Fruit fly (Drosophila melanogaster) whole organism, embryonic: ENCODE data around the gene Trxr2.

ENCODE experiments used
- Adf1 ChIP-seq: fragments of 200-800 bp; sonication (Bioruptor generic); IDR thresholded peaks from 2 replicates; pipeline ENCODE4 v1.3.6; 2022; ENCODE audit warnings: missing biosample characterization, missing genetic modification characterization
- BEAF-32 ChIP-seq: fragments of 200-800 bp; sonication (Bioruptor generic); optimal IDR thresholded peaks from 3 replicates; lab custom pipeline; 2017; ENCODE audit warnings: missing biosample characterization, missing genetic modification characterization, mild to moderate bottlenecking, moderate library complexity, missing genetic modification reagents
- CG10979 ChIP-seq: fragments of 200-800 bp; sonication (Bioruptor generic); optimal IDR thresholded peaks from 2 replicates; lab custom pipeline; 2018; ENCODE audit warnings: missing biosample characterization, mild to moderate bottlenecking, missing genetic modification characterization, moderate library complexity
- CG11085 ChIP-seq: fragments of 200-800 bp; sonication (Bioruptor generic); IDR thresholded peaks from 2 replicates; pipeline ENCODE4 v1.3.6; 2022; ENCODE audit warnings: missing biosample characterization, missing genetic modification characterization
- CG12071 ChIP-seq: fragments of 200-800 bp; sonication (Bioruptor generic); optimal IDR thresholded peaks from 3 replicates; lab custom pipeline; 2018; ENCODE audit warnings: missing biosample characterization, mild to moderate bottlenecking, missing genetic modification characterization
- CG12219 ChIP-seq: fragments of 200-800 bp; sonication (Bioruptor generic); optimal IDR thresholded peaks from 3 replicates; lab custom pipeline; 2018; ENCODE audit warnings: missing biosample characterization, mild to moderate bottlenecking, missing genetic modification characterization
- CG13123 ChIP-seq: fragments of 200-800 bp; sonication (Bioruptor generic); optimal IDR thresholded peaks from 2 replicates; lab custom pipeline; 2016; ENCODE audit warnings: missing biosample characterization, missing genetic modification characterization
- CG17612 ChIP-seq: fragments of 200-800 bp; sonication (Bioruptor generic); IDR thresholded peaks from 2 replicates; pipeline ENCODE4 v1.3.6; 2022; ENCODE audit warnings: missing biosample characterization, missing genetic modification characterization
- CG17829 ChIP-seq: fragments of 200-800 bp; optimal IDR thresholded peaks from 2 replicates; lab custom pipeline; 2019; ENCODE audit warnings: missing biosample characterization, mild to moderate bottlenecking, missing genetic modification characterization, moderate library complexity
- CG3838 ChIP-seq: fragments of 200-800 bp; sonication (Bioruptor generic); optimal IDR thresholded peaks from 3 replicates; lab custom pipeline; 2016; ENCODE audit warnings: missing biosample characterization, missing genetic modification characterization
- CG3847 ChIP-seq: fragments of 200-800 bp; sonication (Bioruptor generic); IDR thresholded peaks from 2 replicates; pipeline ENCODE4 v1.3.6; 2022; ENCODE audit warnings: missing biosample characterization, missing genetic modification characterization
- CG3995 ChIP-seq: fragments of 200-800 bp; sonication (Bioruptor generic); optimal IDR thresholded peaks from 3 replicates; lab custom pipeline; 2016; ENCODE audit warnings: missing biosample characterization, missing genetic modification characterization
- CG43689 ChIP-seq: fragments of 200-800 bp; sonication (Bioruptor generic); IDR thresholded peaks from 2 replicates; pipeline ENCODE4 v1.3.6; 2022; ENCODE audit warnings: missing biosample characterization, missing genetic modification characterization
- CG7786 ChIP-seq: fragments of 200-800 bp; sonication (Bioruptor generic); optimal IDR thresholded peaks from 2 replicates; lab custom pipeline; 2016; ENCODE audit warnings: missing biosample characterization, missing genetic modification characterization
- CG9817 ChIP-seq: fragments of 200-800 bp; sonication (Bioruptor generic); optimal IDR thresholded peaks from 2 replicates; lab custom pipeline; 2018; ENCODE audit warnings: missing biosample characterization, mild to moderate bottlenecking, missing genetic modification characterization, moderate library complexity
- CoRest ChIP-seq: fragments of 200-800 bp; sonication (Bioruptor generic); optimal IDR thresholded peaks from 3 replicates; lab custom pipeline; 2018; ENCODE audit warnings: missing biosample characterization, mild to moderate bottlenecking, missing genetic modification characterization, moderate library complexity
- Deaf1 ChIP-seq: fragments of 200-800 bp; optimal IDR thresholded peaks from 3 replicates; lab custom pipeline; 2019; ENCODE audit warnings: missing biosample characterization, mild to moderate bottlenecking, missing genetic modification characterization, moderate library complexity
- Ets65A ChIP-seq: fragments of 200-800 bp; sonication (Bioruptor generic); peaks from one replicate; lab custom pipeline; 2016; ENCODE audit warnings: missing biosample characterization, missing genetic modification characterization
- HLH3B ChIP-seq: fragments of 200-800 bp; sonication (Bioruptor generic); IDR thresholded peaks from 2 replicates; pipeline ENCODE4 v1.3.6; 2022; ENCODE audit warnings: missing biosample characterization, missing genetic modification characterization
- Hmx ChIP-seq: fragments of 200-800 bp; sonication (Bioruptor generic); optimal IDR thresholded peaks from 2 replicates; lab custom pipeline; 2016; ENCODE audit warnings: missing biosample characterization, missing genetic modification characterization
- Jarid2 ChIP-seq: fragments of 200-800 bp; sonication (Bioruptor generic); optimal IDR thresholded peaks from 3 replicates; lab custom pipeline; 2017; ENCODE audit warnings: mild to moderate bottlenecking, missing biosample characterization, missing genetic modification reagents, missing genetic modification characterization
- Med ChIP-seq: fragments of 200-800 bp; sonication (Bioruptor generic); peaks from one replicate; lab custom pipeline; 2016; ENCODE audit warnings: missing biosample characterization, missing genetic modification characterization, mild to moderate bottlenecking, inconsistent platforms, moderate library complexity
- Pdp1 ChIP-seq, 2 experiments: fragments of 200-800 bp; sonication (Bioruptor generic); optimal IDR thresholded peaks; 3 replicates each; lab custom pipeline; 2016; ENCODE audit warnings: missing biosample characterization in 2 of 2, missing genetic modification characterization in 2 of 2, mild to moderate bottlenecking in 1 of 2, moderate library complexity in 1 of 2
- Spps ChIP-seq: fragments of 200-800 bp; sonication (Bioruptor generic); optimal IDR thresholded peaks from 2 replicates; lab custom pipeline; 2018; ENCODE audit warnings: missing biosample characterization, mild to moderate bottlenecking, missing genetic modification characterization
- Trl ChIP-seq, 3 experiments: fragments of >200 bp in 2 of 3; fragments of 200-800 bp in 1 of 3; sonication (Bioruptor generic) in 1 of 3; optimal IDR thresholded peaks; 2 replicates in 1 of 3; 3 replicates in 2 of 3; lab custom pipeline; 2016 to 2017; ENCODE audit warnings: missing biosample characterization in 1 of 3, missing genetic modification characterization in 1 of 3
- al ChIP-seq: fragments of 200-800 bp; sonication (Bioruptor generic); IDR thresholded peaks from 2 replicates; pipeline ENCODE4 v1.3.6; 2022; ENCODE audit warnings: missing biosample characterization, missing genetic modification characterization
- chinmo ChIP-seq: fragments of 200-800 bp; sonication (Bioruptor generic); IDR thresholded peaks from 4 replicates; pipeline ENCODE4 v1.3.6; 2022; ENCODE audit warnings: missing biosample characterization, missing genetic modification characterization; ENCODE audit not compliant: partially characterized antibody
- crol ChIP-seq: fragments of 200-800 bp; sonication (Bioruptor generic); IDR thresholded peaks from 2 replicates; pipeline ENCODE4 v1.3.6; 2022; ENCODE audit warnings: missing biosample characterization, missing genetic modification characterization
- dysf ChIP-seq: fragments of 200-800 bp; sonication (Bioruptor generic); IDR thresholded peaks from 3 replicates; pipeline ENCODE4 v1.3.6; 2022; ENCODE audit warnings: missing biosample characterization, missing genetic modification characterization
- fd102C ChIP-seq: fragments of 200-800 bp; sonication (Bioruptor generic); optimal IDR thresholded peaks from 2 replicates; lab custom pipeline; 2018; ENCODE audit warnings: missing biosample characterization, mild to moderate bottlenecking, missing genetic modification characterization, moderate library complexity
- ftz-f1 ChIP-seq: fragments of 200-800 bp; sonication (Bioruptor generic); optimal IDR thresholded peaks from 2 replicates; lab custom pipeline; 2016; ENCODE audit warnings: missing biosample characterization, missing genetic modification characterization
- grn ChIP-seq: fragments of 200-800 bp; sonication (Bioruptor generic); optimal IDR thresholded peaks from 3 replicates; lab custom pipeline; 2017; ENCODE audit warnings: missing biosample characterization, missing genetic modification characterization
- gsb-n ChIP-seq: fragments of 200-800 bp; sonication (Bioruptor generic); optimal IDR thresholded peaks from 3 replicates; lab custom pipeline; 2018; ENCODE audit warnings: missing biosample characterization, mild to moderate bottlenecking, missing genetic modification characterization
- oc ChIP-seq: fragments of 200-800 bp; sonication (Bioruptor generic); optimal IDR thresholded peaks from 2 replicates; lab custom pipeline; 2018; ENCODE audit warnings: missing biosample characterization, mild to moderate bottlenecking, missing genetic modification characterization, moderate library complexity
- odd ChIP-seq: fragments of 200-800 bp; sonication (Bioruptor generic); optimal IDR thresholded peaks from 2 replicates; lab custom pipeline; 2017; ENCODE audit warnings: missing biosample characterization, mild to moderate bottlenecking, missing genetic modification characterization
- pros ChIP-seq: fragments of 200-800 bp; sonication (Bioruptor generic); optimal IDR thresholded peaks from 3 replicates; lab custom pipeline; 2019; ENCODE audit warnings: missing biosample characterization, mild to moderate bottlenecking, missing genetic modification characterization, moderate library complexity
- scrt ChIP-seq: fragments of 200-800 bp; sonication (Bioruptor generic); optimal IDR thresholded peaks from 2 replicates; lab custom pipeline; 2018; ENCODE audit warnings: missing biosample characterization, mild to moderate bottlenecking, missing genetic modification characterization, moderate library complexity
- tll ChIP-seq, 2 experiments: fragments of 200-800 bp in 1 of 2; fragments of >200 bp in 1 of 2; sonication (Bioruptor generic) in 1 of 2; optimal IDR thresholded peaks; 2 replicates each; lab custom pipeline; 2017 to 2019; ENCODE audit warnings: missing biosample characterization in 2 of 2, missing genetic modification characterization in 2 of 2, mild to moderate bottlenecking in 1 of 2, moderate library complexity in 1 of 2
- twi ChIP-seq: fragments of 200-800 bp; optimal IDR thresholded peaks from 2 replicates; lab custom pipeline; 2019; ENCODE audit warnings: missing biosample characterization, mild to moderate bottlenecking, missing genetic modification characterization, moderate library complexity
- zen ChIP-seq: fragments of 200-800 bp; sonication (Bioruptor generic); optimal IDR thresholded peaks from 3 replicates; lab custom pipeline; 2018; ENCODE audit warnings: missing biosample characterization, mild to moderate bottlenecking, missing genetic modification characterization, moderate library complexity

Gene Trxr2

dm6 chr3L:22548137-22548536 lies 1.9 kb upstream of the Trxr2 start, which contains the start of gene CG11404:
CG11404 (plus strand) TSS chr3L:22548437.
- TF ChIP-seq CG10979 (tag; lab: Kevin White, UChicago) (no peak), Pdp1 (GFP tag; optimal IDR thresholded peaks at IDR 0.05; lab: Kevin White, UChicago) (peak in 1 of 2 experiments; percentile 79)

- TF ChIP-seq Deaf1 (tag; lab: Kevin White, UChicago): peak; percentile 87
- TF ChIP-seq fd102C (GFP tag; lab: Kevin White, UChicago): no peak
- peak; percentile 46; the same call in 1 of the 2 replicates for TF ChIP-seq Adf1 (GFP tag; lab: Robert Waterston, UW)
- TF ChIP-seq odd (GFP tag; lab: Kevin White, UChicago): no peak
- TF ChIP-seq scrt: peak; percentile 53
- TF ChIP-seq CG3847 (GFP tag; lab: Robert Waterston, UW): 0 out of 2 replicates have a peak, but pooled peaks have one; percentile 6
Measured at dm6 chr3L:22571679-22572078, 21.7 kb downstream of the Trxr2 start.

- TF ChIP-seq CG17612 (GFP tag; lab: Robert Waterston, UW): no peak
- TF ChIP-seq HLH3B (GFP tag; lab: Robert Waterston, UW): no peak
- peak; percentile 17 to 31 for TF ChIP-seq Trl (optimal IDR thresholded peaks at IDR 0.05; lab: Kevin White, UChicago)
- no peak for TF ChIP-seq Trl (GFP tag; optimal IDR thresholded peaks at IDR 0.05; lab: Kevin White, UChicago)
Measured at dm6 chr3L:22572272-22572671, 22.2 kb downstream of the Trxr2 start.

- TF ChIP-seq tll (GFP tag; optimal IDR thresholded peaks at IDR 0.05; lab: Kevin White, UChicago) (peak in 1 of 2 experiments; percentile 0), oc (tag; lab: Kevin White, UChicago) (peak; percentile 72), twi (peak; percentile 94), Med (no peak), crol (GFP tag; lab: Robert Waterston, UW) (peak; percentile 59; the same call in 1 of the 2 replicates), CG3995 (GFP tag; lab: Kevin White, UChicago) (no peak), CG3838 (GFP tag; lab: Kevin White, UChicago) (no peak), chinmo (GFP tag; lab: Robert Waterston, UW) (0 out of 4 replicates have a peak, but pooled peaks have one; percentile 40), pros (peak; percentile 82), CG43689 (GFP tag; lab: Robert Waterston, UW) (no peak), dysf (GFP tag; lab: Robert Waterston, UW) (0 out of 3 replicates have a peak, but pooled peaks have one; percentile 19), ftz-f1 (GFP tag; lab: Kevin White, UChicago) (no peak), CG9817 (tag; lab: Kevin White, UChicago) (no peak)
Measured at dm6 chr3L:22586401-22587161, 36.6 kb downstream of the Trxr2 start.

dm6 chr3L:22587890-22588645 lies 38.0 kb downstream of the Trxr2 start:
- TF ChIP-seq al (GFP tag; lab: Robert Waterston, UW) (no peak), grn (GFP tag; lab: Kevin White, UChicago) (no peak), CG17829 (tag; lab: Kevin White, UChicago) (no peak), Hmx (GFP tag; lab: Kevin White, UChicago) (no peak), CG12071 (no peak), BEAF-32 (GFP tag; lab: Kevin White, UChicago) (no peak), Jarid2 (no peak), CG12219 (GFP tag; lab: Kevin White, UChicago) (no peak), CG11085 (no peak), Deaf1 (tag; lab: Kevin White, UChicago) (peak; percentile 59), Ets65A (peak; percentile 7), zen (tag; lab: Kevin White, UChicago) (peak; percentile 62), Spps (tag; lab: Kevin White, UChicago) (no peak), CoRest (tag; lab: Kevin White, UChicago) (no peak), CG13123 (GFP tag; lab: Kevin White, UChicago) (no peak), pros (peak; percentile 94), CG7786 (GFP tag; lab: Kevin White, UChicago) (no peak), gsb-n (tag; lab: Kevin White, UChicago) (peak; percentile 1)
